Fruit fly (Drosophila melanogaster): ENCODE results near the gene lectin-21Cb.

The lectin-21Cb gene

dm6 chr2L:650864-651263, 29.9 kb upstream of the lectin-21Cb start:
- TF ChIP-seq CG6163 (GFP tag; IDR thresholded peaks at IDR 0.05) (peak; percentile 49; the same call in 2 of the 3 replicates), CG32006 (GFP tag; optimal IDR thresholded peaks at IDR 0.05) (peak; percentile 25), CG10631 (GFP tag; optimal IDR thresholded peaks at IDR 0.05) (peak; percentile 15), CG16779 (tag; optimal IDR thresholded peaks at IDR 0.05) (no peak), Eip75B (GFP tag; optimal IDR thresholded peaks at IDR 0.05) (peak; percentile 58), OdsH (GFP tag; optimal IDR thresholded peaks at IDR 0.05) (peak; percentile 54), CG11902 (GFP tag; optimal IDR thresholded peaks at IDR 0.05) (peak; percentile 28), achi (GFP tag; optimal IDR thresholded peaks at IDR 0.05) (peak; percentile 52), CG8632 (GFP tag; optimal IDR thresholded peaks at IDR 0.05) (peak; percentile 14), ss (GFP tag; optimal IDR thresholded peaks at IDR 0.05) (no peak), CG1621 (tag; optimal IDR thresholded peaks at IDR 0.05) (no peak), fd85E (GFP tag; optimal IDR thresholded peaks at IDR 0.05) (no peak), CG7368 (GFP tag; optimal IDR thresholded peaks at IDR 0.05) (peak; percentile 14), dac (GFP tag; optimal IDR thresholded peaks at IDR 0.05) (no peak), CG3032 (tag; optimal IDR thresholded peaks at IDR 0.05) (no peak), CG8319 (GFP tag; optimal IDR thresholded peaks at IDR 0.05) (no peak), CG31627 (GFP tag; optimal IDR thresholded peaks at IDR 0.05) (peak; percentile 78), spab (GFP tag; optimal IDR thresholded peaks at IDR 0.05) (no peak), Sox14 (GFP tag; optimal IDR thresholded peaks at IDR 0.05) (peak; percentile 44), Sox15 (GFP tag; optimal IDR thresholded peaks at IDR 0.05) (peak; percentile 30), lz (GFP tag; optimal IDR thresholded peaks at IDR 0.05) (peak; percentile 73), eg (GFP tag; IDR thresholded peaks at IDR 0.05) (peak; percentile 25; the same call in 1 of the 3 replicates), acj6 (GFP tag; optimal IDR thresholded peaks at IDR 0.05) (peak; percentile 47), topi (GFP tag; optimal IDR thresholded peaks at IDR 0.05) (peak; percentile 84), cyc (GFP tag; optimal IDR thresholded peaks at IDR 0.05) (peak; percentile 74), esn (GFP tag; optimal IDR thresholded peaks at IDR 0.05) (peak; percentile 85), Hr4 (GFP tag; optimal IDR thresholded peaks at IDR 0.05) (no peak), net (GFP tag; optimal IDR thresholded peaks at IDR 0.05) (no peak), fkh (GFP tag; optimal IDR thresholded peaks at IDR 0.05) (no peak), CG6792 (GFP tag; optimal IDR thresholded peaks at IDR 0.05) (peak; percentile 43), CG10669 (GFP tag; optimal IDR thresholded peaks at IDR 0.05) (peak; percentile 9), CG11762 (GFP tag; optimal IDR thresholded peaks at IDR 0.05; ENCODE audit: insufficient read depth) (no peak), Eip78C (GFP tag) (peak; percentile 81), fd59A (GFP tag; optimal IDR thresholded peaks at IDR 0.05) (no peak), pdm3 (GFP tag; optimal IDR thresholded peaks at IDR 0.05) (peak; percentile 56), dsx (GFP tag; optimal IDR thresholded peaks at IDR 0.05; ENCODE audit: poor library complexity, severe bottlenecking) (no peak), Ets21C (GFP tag; optimal IDR thresholded peaks at IDR 0.05) (peak; percentile 69), CG6276 (GFP tag; optimal IDR thresholded peaks at IDR 0.05) (no peak), Smox (GFP tag; optimal IDR thresholded peaks at IDR 0.05) (peak; percentile 76), Hr38 (GFP tag; optimal IDR thresholded peaks at IDR 0.05) (no peak), Blimp-1 (GFP tag; optimal IDR thresholded peaks at IDR 0.05) (no peak), Hr39 (GFP tag; optimal IDR thresholded peaks at IDR 0.05) (peak; percentile 81), CG9139 (GFP tag; optimal IDR thresholded peaks at IDR 0.05) (no peak), vri (GFP tag; optimal IDR thresholded peaks at IDR 0.05) (peak; percentile 74), salr (GFP tag; optimal IDR thresholded peaks at IDR 0.05) (no peak), Ets96B (tag; optimal IDR thresholded peaks at IDR 0.05) (no peak), Eip93F (GFP tag; optimal IDR thresholded peaks at IDR 0.05) (peak; percentile 22), svp (GFP tag) (peak; percentile 89), CG3919 (GFP tag; optimal IDR thresholded peaks at IDR 0.05) (peak; percentile 58), Gug (GFP tag; IDR thresholded peaks at IDR 0.05) (no peak), CG6808 (GFP tag; optimal IDR thresholded peaks at IDR 0.05) (no peak), CG11294 (GFP tag; IDR thresholded peaks at IDR 0.05) (no peak), Lpt (GFP tag; optimal IDR thresholded peaks at IDR 0.05) (no peak)

Measured in whole organism, prepupa.